Worm (Caenorhabditis elegans): ENCODE measurements around the gene farl-11.

farl-11 gene

ce11 chrII:7131871-7132693, 27.2 kb upstream of the farl-11 start, which contains the start of the genes T07F8.4 and gld-3:
Gene T07F8.4, minus strand, starts transcription at chrII:7132032.
Gene gld-3, plus strand, starts transcription at chrII:7132643.
- peak; percentile 36 for TF ChIP-seq lin-15B (tag; optimal IDR thresholded peaks at IDR 0.05)
- no peak for TF ChIP-seq unc-39 (tag; optimal IDR thresholded peaks at IDR 0.05)
- peak; percentile 83 for TF ChIP-seq nfya-1 (tag; optimal IDR thresholded peaks at IDR 0.05; ENCODE audit: insufficient read depth)
- peak; percentile 14 for TF ChIP-seq nhr-25 (tag; optimal IDR thresholded peaks at IDR 0.05)
- no peak for TF ChIP-seq mml-1 (tag; optimal IDR thresholded peaks at IDR 0.05)
- no peak for TF ChIP-seq nhr-67 (tag; optimal IDR thresholded peaks at IDR 0.05)

DNA sequence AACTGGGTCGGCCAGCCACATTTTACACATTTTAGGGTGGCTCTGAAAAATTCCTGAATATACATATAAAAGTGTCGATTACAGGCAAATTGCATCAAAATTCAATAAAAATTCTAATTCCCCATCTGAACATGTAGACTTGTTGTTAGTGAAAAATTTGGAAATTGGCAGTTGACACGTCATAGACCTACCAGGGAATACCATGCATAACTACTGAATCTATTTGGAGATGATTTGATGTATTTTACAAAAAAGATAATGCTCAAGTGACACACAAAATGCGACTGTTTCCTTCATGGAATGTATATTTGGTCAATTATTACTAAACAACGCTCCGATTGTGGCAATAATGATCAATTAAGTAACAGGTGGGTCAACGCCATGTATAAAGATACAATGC, 21.6 kb upstream of the farl-11 start, which contains the start of gene F10E7.1:
TSS of gene F10E7.1 (plus strand) at position 301 of the 400 bp plus-strand sequence.
- TF ChIP-seq mdl-1 (tag; optimal IDR thresholded peaks at IDR 0.05), result no peak
- TF ChIP-seq ztf-11 (tag; optimal IDR thresholded peaks at IDR 0.05), result no peak
- TF ChIP-seq lin-15B (tag; optimal IDR thresholded peaks at IDR 0.05), result no peak
- no peak for TF ChIP-seq aly-2 (tag; optimal IDR thresholded peaks at IDR 0.05)
- TF ChIP-seq pha-4 (tag; optimal IDR thresholded peaks at IDR 0.05), result no peak
- no peak for TF ChIP-seq daf-12 (tag; optimal IDR thresholded peaks at IDR 0.05)
- TF ChIP-seq ceh-9 (tag; optimal IDR thresholded peaks at IDR 0.05), result no peak
- no peak for TF ChIP-seq ceh-16 (tag; optimal IDR thresholded peaks at IDR 0.05)
- TF ChIP-seq nhr-28 (tag; optimal IDR thresholded peaks at IDR 0.05), result no peak
- TF ChIP-seq ceh-28 (tag; optimal IDR thresholded peaks at IDR 0.05), result no peak
- no peak for TF ChIP-seq nhr-25 (tag; optimal IDR thresholded peaks at IDR 0.05)
- no peak for TF ChIP-seq ZK546.5 (tag; optimal IDR thresholded peaks at IDR 0.05)
- no peak for TF ChIP-seq ceh-82 (tag; optimal IDR thresholded peaks at IDR 0.05)
- no peak for TF ChIP-seq fkh-2 (tag; optimal IDR thresholded peaks at IDR 0.05)

DNA sequence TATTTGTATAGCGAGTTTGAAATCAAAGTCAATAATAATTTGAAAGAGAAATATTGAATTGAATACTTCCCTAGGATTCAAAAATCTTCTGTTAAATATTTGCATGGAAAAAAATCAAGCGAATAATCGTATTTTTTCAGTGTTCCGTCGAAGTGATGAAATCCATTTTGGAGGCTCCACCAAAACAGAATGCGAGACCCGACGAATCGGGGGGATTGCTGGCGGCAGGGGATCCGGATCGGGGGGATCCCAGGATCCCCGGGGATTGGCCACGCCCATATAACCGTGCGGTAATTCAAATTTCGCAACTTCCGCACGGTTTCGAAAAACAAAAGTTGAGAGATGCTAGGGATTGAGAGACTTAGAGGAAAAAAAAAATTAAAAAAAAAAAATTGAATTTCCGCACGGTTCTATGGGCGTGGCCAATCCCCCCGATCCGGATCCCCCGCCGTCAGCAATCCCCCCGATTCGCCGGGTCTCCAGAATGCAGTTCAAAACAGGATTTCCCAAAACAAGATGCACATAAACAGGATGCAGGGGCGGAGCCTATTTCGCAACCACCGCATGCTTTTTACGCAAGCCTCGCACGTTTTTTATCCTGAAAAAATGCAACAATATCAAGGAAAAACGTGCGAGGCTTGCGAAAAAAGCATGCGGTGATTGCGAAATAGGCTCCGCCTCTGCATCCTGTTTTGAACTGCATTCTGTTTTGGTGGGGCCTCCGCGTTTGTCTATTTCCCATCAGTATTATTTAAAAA, 18.0 kb upstream of the farl-11 start, which contains the start of gene F10E7.11:
TSS of gene F10E7.11 (minus strand) at position 232 of the 758 bp plus-strand sequence.
- TF ChIP-seq skn-1 (tag; optimal IDR thresholded peaks at IDR 0.05) (no peak), elt-3 (tag; optimal IDR thresholded peaks at IDR 0.05) (no peak), nhr-28 (tag; optimal IDR thresholded peaks at IDR 0.05) (no peak), egl-27 (tag; optimal IDR thresholded peaks at IDR 0.05) (no peak), nfya-1 (tag; optimal IDR thresholded peaks at IDR 0.05; ENCODE audit: insufficient read depth) (peak; percentile 11), nhr-77 (tag; optimal IDR thresholded peaks at IDR 0.05) (no peak), mml-1 (tag; optimal IDR thresholded peaks at IDR 0.05) (no peak), lin-15B (tag; optimal IDR thresholded peaks at IDR 0.05) (peak; percentile 2), ztf-11 (tag; optimal IDR thresholded peaks at IDR 0.05) (no peak), sea-2 (GFP tag; optimal IDR thresholded peaks at IDR 0.05) (no peak), ceh-28 (tag; optimal IDR thresholded peaks at IDR 0.05) (no peak), pha-4 (tag; optimal IDR thresholded peaks at IDR 0.05) (no peak), fkh-2 (tag; optimal IDR thresholded peaks at IDR 0.05) (no peak), ceh-9 (tag; optimal IDR thresholded peaks at IDR 0.05) (no peak), fos-1 (tag; optimal IDR thresholded peaks at IDR 0.05) (no peak), nhr-76 (tag; optimal IDR thresholded peaks at IDR 0.05) (no peak), unc-39 (tag; optimal IDR thresholded peaks at IDR 0.05) (no peak)

DNA sequence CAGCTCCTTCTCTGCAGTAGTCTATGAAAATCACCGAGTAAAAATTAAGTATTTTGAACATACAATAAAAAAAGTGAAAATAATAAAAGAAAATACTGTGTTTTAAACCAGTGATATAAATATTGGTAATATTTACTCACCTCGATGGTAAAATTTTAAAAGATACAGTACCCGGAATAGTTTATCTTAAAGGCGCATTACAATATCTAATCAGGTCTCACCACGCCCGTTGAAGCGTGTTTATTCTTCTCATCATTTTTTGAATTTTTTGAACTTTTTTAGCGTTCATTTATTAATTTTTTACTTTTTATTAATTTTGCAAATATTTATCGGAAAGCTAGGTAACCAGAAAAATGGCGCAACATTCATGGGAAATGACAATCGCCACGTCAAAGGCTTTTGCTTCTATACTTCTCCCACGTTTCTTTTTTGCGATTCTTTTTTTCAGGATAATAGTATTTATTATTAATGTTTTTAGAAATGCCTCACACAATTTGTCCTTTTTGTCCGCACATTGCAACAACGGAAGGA, 17.0 kb upstream of the farl-11 start, which contains the start of gene F10E7.2:
TSS of gene F10E7.2 (plus strand) at position 481 of the 531 bp plus-strand sequence.
- TF ChIP-seq aly-2 (tag; optimal IDR thresholded peaks at IDR 0.05), result no peak
- no peak for TF ChIP-seq ceh-28 (tag; optimal IDR thresholded peaks at IDR 0.05)
- no peak for TF ChIP-seq R02D3.7 (tag; optimal IDR thresholded peaks at IDR 0.05)
- no peak for TF ChIP-seq nfya-1 (tag; optimal IDR thresholded peaks at IDR 0.05; ENCODE audit: insufficient read depth)
- TF ChIP-seq ceh-16 (tag; optimal IDR thresholded peaks at IDR 0.05), result no peak
- TF ChIP-seq fkh-2 (tag; optimal IDR thresholded peaks at IDR 0.05), result no peak
- TF ChIP-seq pha-4 (tag; optimal IDR thresholded peaks at IDR 0.05), result no peak
- no peak for TF ChIP-seq nhr-43 (tag; optimal IDR thresholded peaks at IDR 0.05; ENCODE audit: poor library complexity, severe bottlenecking)
- TF ChIP-seq ama-1 (optimal IDR thresholded peaks at IDR 0.05), result no peak
- TF ChIP-seq unc-62 (GFP tag; optimal IDR thresholded peaks at IDR 0.05), result no peak
- no peak for TF ChIP-seq nhr-76 (tag; optimal IDR thresholded peaks at IDR 0.05)
- no peak for TF ChIP-seq tbx-2 (tag; optimal IDR thresholded peaks at IDR 0.05)
- TF ChIP-seq ztf-4 (tag; optimal IDR thresholded peaks at IDR 0.05), result no peak
- TF ChIP-seq ztf-11 (tag; optimal IDR thresholded peaks at IDR 0.05), result no peak
- no peak for TF ChIP-seq egl-27 (tag; optimal IDR thresholded peaks at IDR 0.05)
- TF ChIP-seq ZK546.5 (tag; optimal IDR thresholded peaks at IDR 0.05), result no peak
- no peak for TF ChIP-seq elt-1 (tag; optimal IDR thresholded peaks at IDR 0.05)

Measured in whole organism, L3 larva.